Worm (Caenorhabditis elegans): ENCODE measurements around the gene Y64G10A.7.

The Y64G10A.7 gene

DNA sequence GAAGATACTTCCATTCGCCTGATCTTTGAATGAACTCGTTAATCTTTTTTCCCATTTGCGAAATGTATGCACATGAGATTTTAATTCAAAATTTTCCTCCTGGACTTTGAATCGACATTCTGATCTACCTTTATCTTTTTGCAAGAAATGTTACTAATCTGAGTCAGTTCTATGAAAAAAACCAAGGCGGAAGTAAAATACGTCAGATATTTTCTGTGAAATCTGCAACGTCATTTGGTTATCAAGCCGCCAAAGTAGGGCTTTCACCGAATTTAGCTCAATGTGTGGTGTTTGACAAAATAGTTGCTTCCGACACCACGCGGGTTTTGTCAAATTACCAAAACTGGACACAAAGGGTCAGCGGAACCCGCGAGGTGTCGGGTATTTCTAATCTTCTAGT, 16.9 kb upstream of the Y64G10A.7 start:
- no peak for TF ChIP-seq T20F7.1 (GFP tag; optimal IDR thresholded peaks at IDR 0.05)
- no peak for TF ChIP-seq lin-15B (tag; optimal IDR thresholded peaks at IDR 0.05)
- TF ChIP-seq lin-39 (tag; optimal IDR thresholded peaks at IDR 0.05) = no peak
- no peak for TF ChIP-seq ztf-7 (tag; optimal IDR thresholded peaks at IDR 0.05)
- no peak for TF ChIP-seq ama-1 (optimal IDR thresholded peaks at IDR 0.05)
- TF ChIP-seq zfp-3 (GFP tag; conservative IDR thresholded peaks at IDR 0.05) = no peak
- TF ChIP-seq ceh-82 (tag; optimal IDR thresholded peaks at IDR 0.05) = no peak
- TF ChIP-seq nhr-76 (tag; optimal IDR thresholded peaks at IDR 0.05) = no peak
- TF ChIP-seq T26A8.4 (GFP tag; IDR thresholded peaks at IDR 0.05) = no peak

DNA sequence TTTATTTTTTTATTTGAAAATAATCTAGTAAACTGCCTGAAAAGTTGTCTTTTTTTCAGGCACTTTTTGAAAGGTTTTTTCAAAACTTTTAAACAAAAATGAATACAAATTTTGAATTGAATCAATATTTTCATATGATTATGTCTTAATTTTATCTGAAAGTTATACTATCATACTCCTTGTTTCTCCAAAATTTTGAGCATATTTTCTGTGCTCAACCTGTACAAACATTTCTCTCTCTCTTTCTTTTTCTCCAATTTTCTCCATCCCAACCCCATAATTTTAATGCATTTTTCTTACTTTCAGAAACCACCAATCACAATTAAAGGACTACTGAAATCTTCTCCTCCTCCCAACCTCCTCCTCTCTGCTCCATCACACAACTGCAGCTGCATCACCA, 15.5 kb upstream of the Y64G10A.7 start, which contains the start of gene ilcr-1:
TSS of gene ilcr-1 (plus strand) at position 301 of the 400 bp plus-strand sequence.
- TF ChIP-seq cey-2 (tag; optimal IDR thresholded peaks at IDR 0.05; ENCODE audit: borderline replicate concordance, insufficient read depth) (no peak), nhr-77 (tag; optimal IDR thresholded peaks at IDR 0.05) (no peak), lin-15B (tag; optimal IDR thresholded peaks at IDR 0.05) (no peak), vab-7 (GFP tag; IDR thresholded peaks at IDR 0.05) (no peak), T20F7.1 (GFP tag; optimal IDR thresholded peaks at IDR 0.05) (no peak), dve-1 (tag; optimal IDR thresholded peaks at IDR 0.05; ENCODE audit: insufficient read depth) (no peak), nhr-25 (tag; optimal IDR thresholded peaks at IDR 0.05; ENCODE audit: borderline replicate concordance, insufficient read depth) (no peak), zip-11 (GFP tag; IDR thresholded peaks at IDR 0.05) (no peak), nhr-6 (tag; optimal IDR thresholded peaks at IDR 0.05) (no peak), zfp-3 (GFP tag; conservative IDR thresholded peaks at IDR 0.05) (no peak), D1046.2 (GFP tag; IDR thresholded peaks at IDR 0.05) (no peak), mxl-3 (GFP tag; optimal IDR thresholded peaks at IDR 0.05) (no peak), attf-4 (tag; optimal IDR thresholded peaks at IDR 0.05) (no peak), hmg-1.1 (GFP tag; IDR thresholded peaks at IDR 0.05) (no peak), dmd-9 (GFP tag; IDR thresholded peaks at IDR 0.05) (no peak), ceh-20 (GFP tag; IDR thresholded peaks at IDR 0.05) (no peak), daf-19 (GFP tag; conservative IDR thresholded peaks at IDR 0.05) (no peak)

DNA sequence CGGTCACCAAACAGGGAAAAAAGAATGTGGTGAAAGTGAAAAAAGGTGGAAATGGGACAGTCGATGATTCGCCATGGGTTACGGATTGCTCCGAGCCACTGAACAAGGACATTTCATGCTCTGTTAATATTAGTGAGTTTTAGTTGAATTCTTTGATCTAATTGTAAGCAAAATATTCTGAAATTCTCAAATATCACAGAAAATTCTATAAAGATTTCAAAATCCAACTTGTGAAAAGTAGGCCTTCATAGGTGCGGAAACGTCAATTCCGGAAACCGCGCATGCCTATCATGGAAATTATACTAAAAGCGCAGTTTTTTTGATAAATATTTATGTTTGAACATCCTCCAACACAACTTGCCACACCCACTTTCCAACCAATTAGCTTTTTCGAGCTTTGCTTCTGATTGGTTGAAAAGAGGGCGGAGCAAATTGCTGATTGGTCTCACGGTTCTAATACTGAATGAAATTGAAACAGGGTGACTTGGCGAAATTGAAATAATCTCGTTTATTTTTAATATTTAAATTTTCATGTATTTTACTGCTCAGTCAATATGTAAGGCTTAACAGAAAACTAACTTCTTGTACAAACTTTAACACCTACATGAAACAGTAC, 14.8 kb upstream of the Y64G10A.7 start:
- TF ChIP-seq aha-1 (tag) = peak; percentile 91
- TF ChIP-seq lin-39 (tag; optimal IDR thresholded peaks at IDR 0.05) = no peak

DNA sequence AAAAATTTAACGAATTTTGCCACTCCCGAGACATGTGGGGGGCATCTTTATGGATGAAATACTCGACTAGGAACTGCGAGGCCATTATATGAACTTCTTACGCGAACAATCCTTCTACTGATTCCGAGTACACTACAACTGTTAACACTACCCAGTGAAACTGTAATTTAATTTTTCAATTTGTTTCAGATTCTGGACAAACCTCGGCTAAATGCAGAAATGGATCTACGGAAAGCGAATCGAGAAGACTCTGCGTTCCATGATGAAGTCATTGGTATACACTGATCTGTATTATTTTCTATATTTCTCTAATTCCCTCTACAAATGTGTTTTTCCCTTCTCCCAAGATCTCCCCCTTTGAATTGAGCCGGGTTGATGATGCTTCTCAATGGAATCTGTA, 6.8 kb upstream of the Y64G10A.7 start:
- TF ChIP-seq ztf-7 (tag; optimal IDR thresholded peaks at IDR 0.05) (no peak), unc-62 (GFP tag; optimal IDR thresholded peaks at IDR 0.05 in 1 of 2) (peak in 1 of 2 experiments; percentile 60), unc-62 (tag; optimal IDR thresholded peaks at IDR 0.05) (no peak), rbr-2 (tag; optimal IDR thresholded peaks at IDR 0.05) (no peak), lin-1 (GFP tag; IDR thresholded peaks at IDR 0.05) (no peak), daf-16 (GFP tag; optimal IDR thresholded peaks at IDR 0.05) (no peak), daf-16 (tag; optimal IDR thresholded peaks at IDR 0.05) (no peak)

DNA sequence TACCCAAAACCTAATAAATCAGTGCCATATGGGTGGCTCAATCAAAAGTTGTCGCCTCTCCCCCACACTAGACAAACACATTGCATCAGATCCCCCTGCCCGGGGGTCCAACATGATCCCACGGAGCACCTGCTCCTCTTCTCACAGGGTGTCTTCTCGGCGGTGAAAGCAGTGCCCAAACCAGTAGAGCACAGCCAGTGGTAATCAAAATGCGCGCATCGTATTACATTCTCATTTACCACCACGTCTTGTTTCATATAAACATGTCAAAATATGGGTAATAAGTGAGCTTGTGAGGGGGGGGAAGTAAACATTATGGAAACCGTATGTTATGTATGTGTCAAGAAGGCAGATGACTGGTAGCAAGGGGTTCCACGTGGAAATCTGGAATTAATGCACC, 3.6 kb downstream of the Y64G10A.7 start:
- TF ChIP-seq nhr-41 (GFP tag; IDR thresholded peaks at IDR 0.05) (no peak), aha-1 (tag) (peak; percentile 72), snpc-1.2 (GFP tag; IDR thresholded peaks at IDR 0.05) (no peak)

DNA sequence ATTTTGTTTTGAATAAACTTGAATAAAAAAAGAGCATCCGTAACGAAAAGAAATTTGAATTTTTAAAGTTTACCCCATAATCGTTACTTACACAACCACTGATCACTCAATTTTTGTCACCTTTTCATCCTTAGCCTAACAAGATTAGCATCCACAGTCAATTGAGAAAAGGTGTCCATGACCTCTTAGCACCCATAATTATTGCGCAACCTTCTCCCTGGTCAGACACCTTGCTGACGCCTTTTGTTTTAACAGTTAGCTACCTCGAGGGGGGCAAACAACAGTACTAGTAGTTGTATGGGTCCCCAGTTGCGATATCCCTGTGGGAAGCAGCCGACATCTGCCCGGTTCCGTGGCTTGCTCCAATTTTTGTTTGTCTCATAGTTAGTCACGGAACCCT, 5.4 kb downstream of the Y64G10A.7 start:
- TF ChIP-seq mxl-2 (GFP tag; conservative IDR thresholded peaks at IDR 0.05) (no peak), daf-8 (GFP tag; IDR thresholded peaks at IDR 0.05) (no peak), lin-39 (tag; optimal IDR thresholded peaks at IDR 0.05) (no peak), lin-29 (GFP tag; IDR thresholded peaks at IDR 0.05) (no peak), lir-3 (tag; optimal IDR thresholded peaks at IDR 0.05) (no peak), F49E8.2 (tag; optimal IDR thresholded peaks at IDR 0.05; ENCODE audit: borderline replicate concordance) (no peak), skn-1 (tag; optimal IDR thresholded peaks at IDR 0.05) (no peak), hlh-11 (tag; optimal IDR thresholded peaks at IDR 0.05) (no peak), zfp-2 (tag; optimal IDR thresholded peaks at IDR 0.05) (no peak), nhr-48 (tag; optimal IDR thresholded peaks at IDR 0.05) (no peak), hmg-1.1 (GFP tag; IDR thresholded peaks at IDR 0.05) (no peak), duxl-1 (tag; optimal IDR thresholded peaks at IDR 0.05; ENCODE audit: poor library complexity) (no peak), mxl-3 (GFP tag; optimal IDR thresholded peaks at IDR 0.05) (no peak), nhr-41 (GFP tag; IDR thresholded peaks at IDR 0.05) (no peak), lin-15B (tag; optimal IDR thresholded peaks at IDR 0.05) (no peak), attf-4 (tag; optimal IDR thresholded peaks at IDR 0.05) (no peak)

Measured in whole organism, L4 larva.